Fruit fly (Drosophila melanogaster) whole organism, embryonic: ENCODE results near the gene Orc2.

Experiments used
- Ada2b ChIP-seq: fragments of 200-800 bp; sonication (Bioruptor generic); IDR thresholded peaks from 2 replicates; pipeline ENCODE4 v1.3.6; 2022; ENCODE audit warnings: missing biosample characterization, missing genetic modification characterization
- BEAF-32 ChIP-seq: fragments of 200-800 bp; sonication (Bioruptor generic); optimal IDR thresholded peaks from 3 replicates; lab custom pipeline; 2017; ENCODE audit warnings: missing biosample characterization, missing genetic modification characterization, mild to moderate bottlenecking, moderate library complexity, missing genetic modification reagents
- CG10321 ChIP-seq: fragments of 200-800 bp; sonication (Bioruptor generic); IDR thresholded peaks from 2 replicates; pipeline ENCODE4 v1.3.6; 2022; ENCODE audit warnings: missing biosample characterization, missing genetic modification characterization
- CG11504 ChIP-seq: fragments of 200-800 bp; sonication (Bioruptor generic); optimal IDR thresholded peaks from 3 replicates; lab custom pipeline; 2019; ENCODE audit warnings: missing biosample characterization, mild to moderate bottlenecking, missing genetic modification characterization, moderate library complexity
- CG12155 ChIP-seq: fragments of 200-800 bp; sonication (Bioruptor generic); optimal IDR thresholded peaks from 3 replicates; lab custom pipeline; 2016; ENCODE audit warnings: missing biosample characterization, missing genetic modification characterization
- CG12219 ChIP-seq: fragments of 200-800 bp; sonication (Bioruptor generic); optimal IDR thresholded peaks from 3 replicates; lab custom pipeline; 2018; ENCODE audit warnings: missing biosample characterization, mild to moderate bottlenecking, missing genetic modification characterization
- CG17328 ChIP-seq: fragments of 200-800 bp; sonication (Bioruptor generic); IDR thresholded peaks from 2 replicates; pipeline ENCODE4 v1.3.6; 2022; ENCODE audit warnings: missing biosample characterization, missing genetic modification characterization
- CG17359 ChIP-seq: fragments of 200-800 bp; sonication (Bioruptor generic); optimal IDR thresholded peaks from 3 replicates; lab custom pipeline; 2018; ENCODE audit warnings: missing biosample characterization, mild to moderate bottlenecking, missing genetic modification characterization, moderate library complexity
- CG17361 ChIP-seq: fragments of 200-800 bp; sonication (Bioruptor generic); IDR thresholded peaks from 3 replicates; pipeline ENCODE4 v1.3.6; 2022; ENCODE audit warnings: missing biosample characterization, missing genetic modification characterization
- CG18011 ChIP-seq: fragments of 200-800 bp; sonication (Bioruptor generic); optimal IDR thresholded peaks from 2 replicates; lab custom pipeline; 2017; ENCODE audit warnings: missing biosample characterization, missing genetic modification characterization, mild to moderate bottlenecking, moderate library complexity, missing genotype
- CG18476 ChIP-seq: fragments of 200-800 bp; sonication (Bioruptor generic); optimal IDR thresholded peaks from 2 replicates; lab custom pipeline; 2016; ENCODE audit warnings: missing biosample characterization, mild to moderate bottlenecking, missing genetic modification characterization
- CG2875 ChIP-seq: fragments of 200-800 bp; sonication (Bioruptor generic); optimal IDR thresholded peaks from 2 replicates; lab custom pipeline; 2017; ENCODE audit warnings: missing biosample characterization, mild to moderate bottlenecking, missing genetic modification characterization, missing genetic modification reagents
- CG4282 ChIP-seq: fragments of 200-800 bp; sonication (Bioruptor generic); optimal IDR thresholded peaks from 2 replicates; lab custom pipeline; 2016; ENCODE audit warnings: missing biosample characterization, missing genetic modification characterization
- CG4424 ChIP-seq: fragments of 200-800 bp; sonication (Bioruptor generic); optimal IDR thresholded peaks from 3 replicates; lab custom pipeline; 2016; ENCODE audit warnings: missing biosample characterization, missing genetic modification characterization
- CG4707 ChIP-seq: fragments of 200-800 bp; sonication (Bioruptor generic); optimal IDR thresholded peaks from 2 replicates; lab custom pipeline; 2018; ENCODE audit warnings: missing biosample characterization, mild to moderate bottlenecking, missing genetic modification characterization, moderate library complexity
- CG8281 ChIP-seq: fragments of 200-800 bp; sonication (Bioruptor generic); optimal IDR thresholded peaks from 2 replicates; lab custom pipeline; 2018; ENCODE audit warnings: missing biosample characterization, mild to moderate bottlenecking, missing genetic modification characterization, moderate library complexity
- CG8290 ChIP-seq, 3 experiments: fragments of 200-800 bp; sonication (Bioruptor generic); optimal IDR thresholded peaks; 2 replicates each; lab custom pipeline; 2016 to 2019; ENCODE audit warnings: missing biosample characterization in 3 of 3, missing genetic modification characterization in 3 of 3, mild to moderate bottlenecking in 2 of 3, moderate library complexity in 1 of 3
- CG8765 ChIP-seq: fragments of 200-800 bp; sonication (Bioruptor generic); IDR thresholded peaks from 2 replicates; pipeline ENCODE4 v1.3.6; 2022; ENCODE audit warnings: missing biosample characterization, missing genetic modification characterization
- CG9727 ChIP-seq: fragments of 200-800 bp; sonication (Bioruptor generic); optimal IDR thresholded peaks from 3 replicates; lab custom pipeline; 2017; ENCODE audit warnings: missing biosample characterization, mild to moderate bottlenecking, missing genetic modification characterization
- Dll ChIP-seq: fragments of 200-800 bp; sonication (Bioruptor generic); IDR thresholded peaks from 4 replicates; pipeline ENCODE4 v1.3.6; 2022; ENCODE audit warnings: missing biosample characterization, missing genetic modification characterization; ENCODE audit not compliant: partially characterized antibody
- Fer2 ChIP-seq: fragments of 200-800 bp; sonication (Bioruptor generic); optimal IDR thresholded peaks from 2 replicates; lab custom pipeline; 2018; ENCODE audit warnings: missing biosample characterization, mild to moderate bottlenecking, missing genetic modification characterization, moderate library complexity
- HLH3B ChIP-seq: fragments of 200-800 bp; sonication (Bioruptor generic); IDR thresholded peaks from 2 replicates; pipeline ENCODE4 v1.3.6; 2022; ENCODE audit warnings: missing biosample characterization, missing genetic modification characterization
- HLH4C ChIP-seq: fragments of 200-800 bp; sonication (Bioruptor generic); IDR thresholded peaks from 3 replicates; pipeline ENCODE4 v1.3.6; 2022; ENCODE audit warnings: missing biosample characterization, missing genetic modification characterization; ENCODE audit not compliant: partially characterized antibody
- Med ChIP-seq: fragments of 200-800 bp; sonication (Bioruptor generic); peaks from one replicate; lab custom pipeline; 2016; ENCODE audit warnings: missing biosample characterization, missing genetic modification characterization, mild to moderate bottlenecking, inconsistent platforms, moderate library complexity
- NC2β ChIP-seq: fragments of 200-800 bp; sonication (Bioruptor generic); optimal IDR thresholded peaks from 2 replicates; lab custom pipeline; 2016; ENCODE audit warnings: missing biosample characterization, missing genetic modification characterization
- NfI ChIP-seq: fragments of 200-800 bp; sonication (Bioruptor generic); optimal IDR thresholded peaks from 3 replicates; lab custom pipeline; 2018; ENCODE audit warnings: missing biosample characterization, mild to moderate bottlenecking, missing genetic modification characterization, moderate library complexity
- Rx ChIP-seq: fragments of 200-800 bp; sonication (Bioruptor generic); IDR thresholded peaks from 2 replicates; pipeline ENCODE4 v1.3.6; 2022; ENCODE audit warnings: missing biosample characterization, missing genetic modification characterization
- Side ChIP-seq: fragments of 200-800 bp; sonication (Bioruptor generic); optimal IDR thresholded peaks from 2 replicates; lab custom pipeline; 2016; ENCODE audit warnings: missing biosample characterization, missing genetic modification characterization
- abd-A ChIP-seq: fragments of 200-800 bp; sonication (Bioruptor generic); optimal IDR thresholded peaks from 3 replicates; lab custom pipeline; 2019; ENCODE audit warnings: missing biosample characterization, mild to moderate bottlenecking, missing genetic modification characterization, moderate library complexity
- az2 ChIP-seq: fragments of 200-800 bp; sonication (Bioruptor generic); optimal IDR thresholded peaks from 3 replicates; lab custom pipeline; 2016; ENCODE audit warnings: missing biosample characterization, missing genetic modification characterization
- bigmax ChIP-seq: fragments of 200-800 bp; sonication (Bioruptor generic); optimal IDR thresholded peaks from 2 replicates; lab custom pipeline; 2018; ENCODE audit warnings: missing biosample characterization, mild to moderate bottlenecking, missing genetic modification characterization
- bowl ChIP-seq: fragments of 200-800 bp; sonication (Bioruptor generic); IDR thresholded peaks from 2 replicates; pipeline ENCODE4 v1.3.6; 2022; ENCODE audit warnings: missing biosample characterization, missing genetic modification characterization
- cad ChIP-seq: fragments of >200 bp; optimal IDR thresholded peaks from 2 replicates; lab custom pipeline; 2017; ENCODE audit warnings: missing biosample characterization, missing genetic modification characterization
- eyg ChIP-seq: fragments of 200-800 bp; sonication (Bioruptor generic); optimal IDR thresholded peaks from 3 replicates; lab custom pipeline; 2016; ENCODE audit warnings: missing biosample characterization, missing genetic modification characterization
- hth ChIP-seq: fragments of >200 bp; optimal IDR thresholded peaks from 2 replicates; lab custom pipeline; 2017; ENCODE audit warnings: inconsistent platforms
- knrl ChIP-seq: fragments of 200-800 bp; sonication (Bioruptor generic); IDR thresholded peaks from 3 replicates; pipeline ENCODE4 v1.3.6; 2022; ENCODE audit warnings: missing biosample characterization, missing genetic modification characterization; ENCODE audit not compliant: partially characterized antibody
- lilli ChIP-seq: fragments of 200-800 bp; sonication (Bioruptor generic); optimal IDR thresholded peaks from 3 replicates; lab custom pipeline; 2016; ENCODE audit warnings: missing biosample characterization, missing genetic modification characterization
- lmd ChIP-seq: fragments of 200-800 bp; sonication (Bioruptor generic); IDR thresholded peaks from 2 replicates; pipeline ENCODE4 v1.3.6; 2022; ENCODE audit warnings: missing biosample characterization, missing genetic modification characterization
- prd ChIP-seq, 3 experiments: fragments of >200 bp in 2 of 3; fragments of 200-800 bp in 1 of 3; sonication (Bioruptor generic) in 1 of 3; optimal IDR thresholded peaks in 2 of 3; IDR thresholded peaks in 1 of 3; 2 replicates in 2 of 3; 3 replicates in 1 of 3; pipeline versions ENCODE4 v1.3.6 to Lab custom; 2017 to 2022; ENCODE audit warnings: missing biosample characterization in 1 of 3, missing genetic modification characterization in 1 of 3
- sd ChIP-seq: fragments of 200-800 bp; sonication (Bioruptor generic); optimal IDR thresholded peaks from 3 replicates; lab custom pipeline; 2018; ENCODE audit warnings: missing biosample characterization, mild to moderate bottlenecking, missing genetic modification characterization, moderate library complexity
- sens ChIP-seq: fragments of 200-800 bp; sonication (Bioruptor generic); peaks from one replicate; lab custom pipeline; 2016; ENCODE audit warnings: missing biosample characterization, missing genetic modification characterization
- slou ChIP-seq: fragments of 200-800 bp; sonication (Bioruptor generic); optimal IDR thresholded peaks from 3 replicates; lab custom pipeline; 2016; ENCODE audit warnings: missing biosample characterization, missing genetic modification characterization
- sug ChIP-seq: fragments of 200-800 bp; optimal IDR thresholded peaks from 2 replicates; lab custom pipeline; 2019; ENCODE audit warnings: missing biosample characterization, mild to moderate bottlenecking, missing genetic modification characterization, moderate library complexity
- tap ChIP-seq: fragments of 200-800 bp; optimal IDR thresholded peaks from 3 replicates; lab custom pipeline; 2019; ENCODE audit warnings: missing biosample characterization, mild to moderate bottlenecking, missing genetic modification characterization, moderate library complexity
- trh ChIP-seq: fragments of 200-800 bp; sonication (Bioruptor generic); optimal IDR thresholded peaks from 2 replicates; lab custom pipeline; 2016; ENCODE audit warnings: missing biosample characterization, missing genetic modification characterization

The Orc2 gene

DNA sequence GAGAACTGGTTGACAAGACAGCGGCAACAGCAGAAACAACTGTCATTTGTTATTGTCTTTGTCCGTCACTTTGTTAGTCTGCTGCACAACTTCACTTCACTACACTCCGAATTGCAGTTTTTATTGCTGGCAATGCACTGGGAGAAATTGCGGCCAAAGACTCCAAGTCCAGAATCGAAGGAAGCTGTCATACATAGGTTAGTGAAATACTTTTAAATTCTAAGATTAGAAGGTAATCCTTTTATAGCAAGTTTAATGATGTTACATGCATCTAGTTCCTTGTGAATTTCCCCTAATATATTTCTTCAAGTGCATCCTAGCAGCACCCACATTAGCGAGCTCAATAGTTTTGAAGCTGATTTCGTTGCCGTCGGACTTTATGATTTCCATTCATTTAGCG is 44.2 kb downstream of the Orc2 start (continued):
- TF ChIP-seq CG18011 (GFP tag; lab: Kevin White, UChicago) (no peak), CG4282 (GFP tag; lab: Kevin White, UChicago) (no peak), cad (no peak), HLH4C (no peak), CG8281 (tag; lab: Kevin White, UChicago) (no peak), Ada2b (GFP tag; lab: Robert Waterston, UW) (peak; percentile 33), CG12155 (GFP tag; lab: Kevin White, UChicago) (no peak), CG4707 (GFP tag; lab: Kevin White, UChicago) (no peak), az2 (peak; percentile 30), bowl (GFP tag; lab: Robert Waterston, UW) (no peak), CG4424 (GFP tag; lab: Kevin White, UChicago) (peak; percentile 56), eyg (GFP tag; lab: Kevin White, UChicago) (no peak), abd-A (tag; lab: Kevin White, UChicago) (no peak), CG10321 (GFP tag; lab: Robert Waterston, UW) (no peak), lilli (GFP tag; lab: Kevin White, UChicago) (peak; percentile 0), CG8765 (GFP tag; lab: Robert Waterston, UW) (no peak), sug (tag; lab: Kevin White, UChicago) (no peak), CG18476 (GFP tag; lab: Kevin White, UChicago) (no peak)
- TF ChIP-seq, all 482 proteins: peak for 134

DNA sequence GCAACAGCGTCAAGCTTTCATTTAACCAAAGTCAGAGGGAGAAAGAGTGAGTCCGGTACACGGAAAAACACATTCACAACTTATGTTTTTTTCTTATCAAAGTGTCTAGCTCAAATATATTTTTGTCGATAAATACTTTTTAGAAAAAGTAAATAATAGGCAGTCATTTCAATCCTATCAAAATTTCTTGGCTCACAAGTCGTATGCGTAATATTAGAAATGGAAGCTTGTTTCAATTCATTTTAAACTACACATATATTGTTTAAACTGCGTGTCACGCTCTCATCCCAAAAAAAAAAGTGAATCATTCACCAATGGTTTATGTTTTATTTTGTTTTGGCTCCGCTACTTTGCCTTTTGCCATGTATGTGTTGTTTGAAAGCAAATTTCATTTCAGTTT is 45.0 kb downstream of the Orc2 start:
- TF ChIP-seq NfI (GFP tag; lab: Kevin White, UChicago) = no peak
- peak; percentile 2 for TF ChIP-seq CG17359 (tag; lab: Kevin White, UChicago)
- peak; percentile 32 for TF ChIP-seq Med
- TF ChIP-seq prd (optimal IDR thresholded peaks at IDR 0.05; lab: Kevin White, UChicago) = no peak
- TF ChIP-seq prd (GFP tag; IDR thresholded peaks at IDR 0.05; lab: Robert Waterston, UW) = no peak
- no peak for TF ChIP-seq CG2875 (GFP tag; lab: Kevin White, UChicago)
- no peak for TF ChIP-seq lmd (GFP tag; lab: Robert Waterston, UW)
- no peak for TF ChIP-seq CG9727 (GFP tag; lab: Kevin White, UChicago)
- TF ChIP-seq knrl (GFP tag; lab: Robert Waterston, UW) = no peak
- no peak for TF ChIP-seq NC2β
- TF ChIP-seq HLH3B (GFP tag; lab: Robert Waterston, UW) = no peak
- peak; percentile 16 for TF ChIP-seq CG11504 (tag; lab: Kevin White, UChicago)
- peak; percentile 39 for TF ChIP-seq sens
- no peak for TF ChIP-seq tap
- TF ChIP-seq trh = no peak
- TF ChIP-seq CG8290 (GFP tag; optimal IDR thresholded peaks at IDR 0.05; lab: Kevin White, UChicago) = no peak
- no peak for TF ChIP-seq CG8290 (tag; optimal IDR thresholded peaks at IDR 0.05; lab: Kevin White, UChicago)
- TF ChIP-seq Dll (GFP tag; lab: Robert Waterston, UW) = 0 out of 4 replicates have a peak, but pooled peaks have one; percentile 48
- no peak for TF ChIP-seq slou (GFP tag; lab: Kevin White, UChicago)
- TF ChIP-seq Side (GFP tag; lab: Kevin White, UChicago) = no peak
- TF ChIP-seq Rx (GFP tag; lab: Robert Waterston, UW) = no peak
- no peak for TF ChIP-seq hth (lab: Kevin White, UChicago)
- TF ChIP-seq CG12219 (GFP tag; lab: Kevin White, UChicago) = peak; percentile 1
- TF ChIP-seq Fer2 = no peak
- TF ChIP-seq BEAF-32 = peak; percentile 17
- no peak for TF ChIP-seq bigmax
- no peak for TF ChIP-seq sd (tag; lab: Kevin White, UChicago)
- TF ChIP-seq CG17328 (GFP tag; lab: Robert Waterston, UW) = no peak
- no peak for TF ChIP-seq CG17361 (GFP tag; lab: Robert Waterston, UW)
